Worm (Caenorhabditis elegans) whole organism, L4 larva: Measurements from ENCODE around the gene F22B3.8.

ENCODE experiments used
- F10B5.3 ChIP-seq: sonication (generic microtip); optimal IDR thresholded peaks from 2 replicates; lab custom pipeline; 2016; ENCODE audit warnings: mild to moderate bottlenecking, missing genetic modification characterization, missing compliant biosample characterization
- F49E8.2 ChIP-seq: sonication (generic microtip); optimal IDR thresholded peaks from 2 replicates; lab custom pipeline; 2016; ENCODE audit warnings: missing compliant biosample characterization, mild to moderate bottlenecking, missing genetic modification characterization, borderline replicate concordance
- ZK337.2 ChIP-seq: fragments of 200-800 bp; sonication (Bioruptor generic); IDR thresholded peaks from 2 replicates; pipeline ENCODE4 v1.3.6; 2022; ENCODE audit warnings: missing genetic modification reagents, missing genetic modification characterization, missing compliant biosample characterization
- daf-19 ChIP-seq: fragments of 200-800 bp; sonication (Bioruptor generic); conservative IDR thresholded peaks from 2 replicates; pipeline ENCODE4 v1.3.6; 2022; ENCODE audit warnings: missing genetic modification characterization, missing compliant biosample characterization
- dve-1 ChIP-seq: sonication (generic microtip); optimal IDR thresholded peaks from 2 replicates; lab custom pipeline; 2017; ENCODE audit warnings: antibody characterized with exemption, mild to moderate bottlenecking, missing genetic modification characterization, missing compliant biosample characterization; ENCODE audit not compliant: insufficient read depth
- fkh-10 ChIP-seq: fragments of 150-350 bp; optimal IDR thresholded peaks from 2 replicates; lab custom pipeline; 2014; ENCODE audit warnings: missing biosample characterization, missing genetic modification reagents, missing genetic modification characterization
- fos-1 ChIP-seq: fragments of 150-350 bp; optimal IDR thresholded peaks from 2 replicates; lab custom pipeline; 2014; ENCODE audit warnings: missing biosample characterization, missing genetic modification characterization
- lin-29 ChIP-seq: fragments of 200-800 bp; sonication (Bioruptor generic); IDR thresholded peaks from 2 replicates; pipeline ENCODE4 v1.3.6; 2022; ENCODE audit warnings: missing genetic modification reagents, missing genetic modification characterization, missing compliant biosample characterization

DNA sequence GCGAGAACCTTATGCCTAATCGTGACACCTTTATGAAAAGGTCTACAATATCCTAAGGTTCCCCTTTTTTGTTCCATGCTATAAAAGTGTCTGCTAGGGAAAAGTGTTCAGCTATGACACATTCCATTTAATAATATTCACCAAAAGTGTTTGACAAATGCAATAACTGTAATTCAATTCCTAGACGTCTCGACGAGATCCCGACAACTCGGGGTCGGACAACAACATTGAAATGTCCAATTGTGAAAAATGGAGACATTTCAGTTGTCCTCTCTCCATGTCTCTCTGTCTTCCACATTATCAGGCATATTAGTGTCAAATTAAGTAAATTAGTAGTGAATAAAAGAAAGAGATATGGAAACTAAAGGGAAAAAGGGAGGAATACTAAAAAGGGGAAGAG is 6.7 kb upstream of the F22B3.8 start:
- TF ChIP-seq daf-19 (GFP tag; lab: Robert Waterston, UW): no peak
- TF ChIP-seq ZK337.2 (GFP tag; lab: Robert Waterston, UW): no peak
- TF ChIP-seq F49E8.2 (tag; lab: Kevin White, UChicago): no peak
- no peak for TF ChIP-seq fkh-10 (GFP tag; lab: Kevin White, UChicago)
- no peak for TF ChIP-seq lin-29 (GFP tag; lab: Robert Waterston, UW)
- TF ChIP-seq dve-1: no peak
- no peak for TF ChIP-seq fos-1 (tag; lab: Kevin White, UChicago)
- no peak for TF ChIP-seq F10B5.3 (tag; lab: Kevin White, UChicago)
